Worm (Caenorhabditis elegans): Measurements from ENCODE around the gene nhr-210.

- TF ChIP-seq tab-1 (GFP tag; IDR thresholded peaks at IDR 0.05) (no peak), ref-1 (GFP tag; conservative IDR thresholded peaks at IDR 0.05) (no peak)
These were observed 50.9 kb downstream of the nhr-210 start, which contains the start of gene srbc-57 for ce11 chrV:468460-468859.
